Fruit fly (Drosophila melanogaster) whole organism, adult: ENCODE data around the gene Osi4.

Experiments
- Clk ChIP-seq: fragments of 200-800 bp; sonication (Bioruptor generic); optimal IDR thresholded peaks from 2 replicates; lab custom pipeline; 2017; ENCODE audit warnings: missing biosample characterization, missing genetic modification characterization
- Hr96 ChIP-seq: fragments of 200-800 bp; sonication (Bioruptor generic); optimal IDR thresholded peaks from 2 replicates; lab custom pipeline; 2016; ENCODE audit warnings: missing biosample characterization, missing genetic modification characterization
- cnc ChIP-seq, 2 experiments: fragments of >200 bp; optimal IDR thresholded peaks; 2 replicates each; lab custom pipeline; 2017

DNA sequence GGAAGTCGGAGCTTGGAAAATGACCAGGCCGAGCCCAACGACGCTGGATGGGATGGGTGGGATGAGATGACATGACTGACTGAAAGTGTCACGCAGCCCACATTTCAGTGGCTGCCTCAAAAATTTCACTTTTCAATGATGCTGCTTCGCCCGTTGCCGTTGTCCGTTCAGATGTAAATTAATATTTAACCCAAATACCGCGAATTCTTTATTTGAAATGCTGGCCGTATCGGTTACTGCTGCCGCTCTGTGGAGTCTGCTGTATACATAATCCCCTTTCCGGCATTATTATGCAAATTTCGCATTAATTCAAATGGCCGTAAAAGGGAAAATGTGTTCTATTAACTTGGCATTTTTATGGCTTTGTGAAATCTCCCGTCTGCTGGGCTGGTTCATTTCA lies 8.7 kb upstream of the Osi4 start:
- no peak for TF ChIP-seq Hr96 (GFP tag; lab: Kevin White, UChicago)
- TF ChIP-seq cnc (optimal IDR thresholded peaks at IDR 0.05; lab: Kevin White, UChicago), result no peak
- no peak for TF ChIP-seq Clk (GFP tag; lab: Kevin White, UChicago)
